Fruit fly (Drosophila melanogaster): ENCODE measurements around the gene CG4318.

CG4318 gene

dm6 chrX:13131063-13131773, 23.5 kb downstream of the CG4318 start (continued):
- TF ChIP-seq slou (GFP tag; optimal IDR thresholded peaks at IDR 0.05): peak; percentile 98
- peak; percentile 97 for TF ChIP-seq CG31224 (GFP tag; IDR thresholded peaks at IDR 0.05)
- no peak for TF ChIP-seq Doc3 (GFP tag; IDR thresholded peaks at IDR 0.05; ENCODE audit: partially characterized antibody)
- TF ChIP-seq rib (GFP tag; IDR thresholded peaks at IDR 0.05): peak; percentile 99
- peak; percentile 87 for TF ChIP-seq Spps (tag; optimal IDR thresholded peaks at IDR 0.05)
- TF ChIP-seq schlank (tag; optimal IDR thresholded peaks at IDR 0.05): peak; percentile 99
- peak; percentile 94 for TF ChIP-seq CG11560 (tag; IDR thresholded peaks at IDR 0.05)
- TF ChIP-seq gt (GFP tag; IDR thresholded peaks at IDR 0.05): peak; percentile 97
- peak; percentile 98 for TF ChIP-seq fd3F (GFP tag; optimal IDR thresholded peaks at IDR 0.05)
- peak; percentile 99 to 100 for TF ChIP-seq dpn (GFP tag; optimal IDR thresholded peaks at IDR 0.05)
- peak; percentile 67 for TF ChIP-seq Dip2 (GFP tag; IDR thresholded peaks at IDR 0.05)
- TF ChIP-seq Ada2b (GFP tag; IDR thresholded peaks at IDR 0.05): peak; percentile 99
- TF ChIP-seq CG15269 (tag; optimal IDR thresholded peaks at IDR 0.05): peak; percentile 99
- TF ChIP-seq crc (GFP tag; optimal IDR thresholded peaks at IDR 0.05): peak; percentile 99
- TF ChIP-seq Sin3A (optimal IDR thresholded peaks at IDR 0.05): no peak
- peak; percentile 99 for TF ChIP-seq ranshi (GFP tag; IDR thresholded peaks at IDR 0.05)
- peak; percentile 99 for TF ChIP-seq Atf3 (GFP tag; optimal IDR thresholded peaks at IDR 0.05)
- peak; percentile 97 for TF ChIP-seq Nf-YA (GFP tag; IDR thresholded peaks at IDR 0.05)
- TF ChIP-seq fd102C (GFP tag; optimal IDR thresholded peaks at IDR 0.05): peak; percentile 58
- peak; percentile 99 for TF ChIP-seq ab (GFP tag; optimal IDR thresholded peaks at IDR 0.05)
- TF ChIP-seq row (GFP tag; IDR thresholded peaks at IDR 0.05): peak; percentile 100
- TF ChIP-seq CG16863 (GFP tag; optimal IDR thresholded peaks at IDR 0.05): peak; percentile 99
- TF ChIP-seq CG43689 (GFP tag; IDR thresholded peaks at IDR 0.05): peak; percentile 98
- TF ChIP-seq Dek (tag; optimal IDR thresholded peaks at IDR 0.05): peak; percentile 99
- peak; percentile 98 for TF ChIP-seq toy (GFP tag; IDR thresholded peaks at IDR 0.05)
- peak; percentile 93 for TF ChIP-seq CG10565 (GFP tag; optimal IDR thresholded peaks at IDR 0.05)
- TF ChIP-seq CG8765 (GFP tag; IDR thresholded peaks at IDR 0.05): peak; percentile 99
- peak; percentile 92 for TF ChIP-seq corto (GFP tag; optimal IDR thresholded peaks at IDR 0.05)
- TF ChIP-seq Xrp1 (GFP tag; IDR thresholded peaks at IDR 0.05): peak; percentile 99
- peak; percentile 96 for TF ChIP-seq CG3407 (GFP tag; optimal IDR thresholded peaks at IDR 0.05)
- peak; percentile 89 for TF ChIP-seq grn (GFP tag; optimal IDR thresholded peaks at IDR 0.05)
- peak; percentile 97 for TF ChIP-seq sima (GFP tag; optimal IDR thresholded peaks at IDR 0.05)
- peak; percentile 97 for TF ChIP-seq CG31441 (GFP tag; IDR thresholded peaks at IDR 0.05)
- TF ChIP-seq pnt (GFP tag; optimal IDR thresholded peaks at IDR 0.05): peak; percentile 99
- peak; percentile 35 for TF ChIP-seq gfzf (GFP tag; optimal IDR thresholded peaks at IDR 0.05)
- peak; percentile 97 to 98 for TF ChIP-seq bsh (GFP tag; optimal IDR thresholded peaks at IDR 0.05)
- TF ChIP-seq tup (GFP tag; optimal IDR thresholded peaks at IDR 0.05): peak; percentile 98
- peak in 1 of 2 experiments; percentile 38 for TF ChIP-seq tll (GFP tag; optimal IDR thresholded peaks at IDR 0.05)
- peak; percentile 99 for TF ChIP-seq gcm2 (GFP tag; optimal IDR thresholded peaks at IDR 0.05)
- peak; percentile 98 for TF ChIP-seq CG4820 (GFP tag; optimal IDR thresholded peaks at IDR 0.05)
- peak; percentile 98 for TF ChIP-seq PHDP (tag; optimal IDR thresholded peaks at IDR 0.05)
- peak; percentile 95 for TF ChIP-seq phol (tag; optimal IDR thresholded peaks at IDR 0.05)
- TF ChIP-seq CG11695 (GFP tag; IDR thresholded peaks at IDR 0.05): peak; percentile 98
- peak; percentile 95 for TF ChIP-seq YL-1 (GFP tag; optimal IDR thresholded peaks at IDR 0.05)
- TF ChIP-seq ATbp (GFP tag; optimal IDR thresholded peaks at IDR 0.05): peak; percentile 99
- TF ChIP-seq ken (GFP tag; IDR thresholded peaks at IDR 0.05): peak; percentile 99
- TF ChIP-seq Mrtf (GFP tag; IDR thresholded peaks at IDR 0.05): peak; percentile 99
- peak; percentile 98 for TF ChIP-seq C15 (GFP tag; IDR thresholded peaks at IDR 0.05)
- TF ChIP-seq mirr (GFP tag; optimal IDR thresholded peaks at IDR 0.05): peak; percentile 98
- TF ChIP-seq CG10366 (GFP tag; IDR thresholded peaks at IDR 0.05): peak; percentile 99
